Fruit fly (Drosophila melanogaster) whole organism, embryonic: Measurements from ENCODE around the gene CG3198.

Source experiments
- CG10209 ChIP-seq: fragments of 200-800 bp; sonication (Bioruptor generic); optimal IDR thresholded peaks from 3 replicates; lab custom pipeline; 2017; ENCODE audit warnings: missing biosample characterization, mild to moderate bottlenecking, missing genetic modification characterization, missing genetic modification reagents
- CG10543 ChIP-seq: fragments of 200-800 bp; sonication (Bioruptor generic); optimal IDR thresholded peaks from 3 replicates; lab custom pipeline; 2017; ENCODE audit warnings: missing biosample characterization, mild to moderate bottlenecking, missing genetic modification characterization, moderate library complexity
- CG11398 ChIP-seq: fragments of 200-800 bp; sonication (Bioruptor generic); optimal IDR thresholded peaks from 2 replicates; lab custom pipeline; 2016; ENCODE audit warnings: missing biosample characterization, missing genetic modification characterization
- CG11504 ChIP-seq: fragments of 200-800 bp; sonication (Bioruptor generic); optimal IDR thresholded peaks from 3 replicates; lab custom pipeline; 2019; ENCODE audit warnings: missing biosample characterization, mild to moderate bottlenecking, missing genetic modification characterization, moderate library complexity
- CG11560 ChIP-seq: fragments of 200-800 bp; sonication (Bioruptor generic); IDR thresholded peaks from 3 replicates; pipeline ENCODE4 v1.3.6; 2022; ENCODE audit warnings: missing biosample characterization, missing genetic modification characterization
- CG12155 ChIP-seq: fragments of 200-800 bp; sonication (Bioruptor generic); optimal IDR thresholded peaks from 3 replicates; lab custom pipeline; 2016; ENCODE audit warnings: missing biosample characterization, missing genetic modification characterization
- CG12659 ChIP-seq: fragments of 200-800 bp; sonication (Bioruptor generic); optimal IDR thresholded peaks from 3 replicates; lab custom pipeline; 2017; ENCODE audit warnings: mild to moderate bottlenecking, missing biosample characterization, missing genetic modification reagents, missing genetic modification characterization
- CG12744 ChIP-seq: fragments of 200-800 bp; sonication (Bioruptor generic); optimal IDR thresholded peaks from 2 replicates; lab custom pipeline; 2016; ENCODE audit warnings: missing biosample characterization, missing genetic modification characterization
- CG17361 ChIP-seq: fragments of 200-800 bp; sonication (Bioruptor generic); IDR thresholded peaks from 3 replicates; pipeline ENCODE4 v1.3.6; 2022; ENCODE audit warnings: missing biosample characterization, missing genetic modification characterization
- CG17802 ChIP-seq: fragments of 200-800 bp; sonication (Bioruptor generic); optimal IDR thresholded peaks from 2 replicates; lab custom pipeline; 2018; ENCODE audit warnings: missing biosample characterization, mild to moderate bottlenecking, missing genetic modification characterization, moderate library complexity
- CG18476 ChIP-seq: fragments of 200-800 bp; sonication (Bioruptor generic); optimal IDR thresholded peaks from 2 replicates; lab custom pipeline; 2016; ENCODE audit warnings: missing biosample characterization, mild to moderate bottlenecking, missing genetic modification characterization
- CG18764 ChIP-seq: fragments of 200-800 bp; sonication (Bioruptor generic); optimal IDR thresholded peaks from 3 replicates; lab custom pipeline; 2016; ENCODE audit warnings: missing biosample characterization, missing genetic modification characterization
- CG2202 ChIP-seq: fragments of 200-800 bp; sonication (Bioruptor generic); optimal IDR thresholded peaks from 2 replicates; lab custom pipeline; 2018; ENCODE audit warnings: missing biosample characterization, mild to moderate bottlenecking, missing genetic modification characterization
- CG3065 ChIP-seq: fragments of 200-800 bp; sonication (Bioruptor generic); optimal IDR thresholded peaks from 2 replicates; lab custom pipeline; 2016; ENCODE audit warnings: missing biosample characterization, missing genetic modification characterization
- CG32767 ChIP-seq: fragments of 200-800 bp; sonication (Bioruptor generic); IDR thresholded peaks from 2 replicates; pipeline ENCODE4 v1.3.6; 2022; ENCODE audit warnings: missing biosample characterization, missing genetic modification characterization
- CG3995 ChIP-seq: fragments of 200-800 bp; sonication (Bioruptor generic); optimal IDR thresholded peaks from 3 replicates; lab custom pipeline; 2016; ENCODE audit warnings: missing biosample characterization, missing genetic modification characterization
- CG4617 ChIP-seq: fragments of 200-800 bp; sonication (Bioruptor generic); optimal IDR thresholded peaks from 3 replicates; lab custom pipeline; 2016; ENCODE audit warnings: missing biosample characterization, missing genetic modification characterization, borderline replicate concordance
- CG4730 ChIP-seq: fragments of 200-800 bp; sonication (Bioruptor generic); IDR thresholded peaks from 2 replicates; pipeline ENCODE4 v1.3.6; 2022; ENCODE audit warnings: missing biosample characterization, missing genetic modification characterization
- CG6175 ChIP-seq: fragments of 200-800 bp; sonication (Bioruptor generic); IDR thresholded peaks from 3 replicates; pipeline ENCODE4 v1.3.6; 2022; ENCODE audit warnings: missing biosample characterization, missing genetic modification characterization
- CG6254 ChIP-seq: fragments of 200-800 bp; sonication (Bioruptor generic); optimal IDR thresholded peaks from 3 replicates; lab custom pipeline; 2017; ENCODE audit warnings: mild to moderate bottlenecking, missing biosample characterization, missing genetic modification reagents, missing genetic modification characterization
- CG6765 ChIP-seq: fragments of 200-800 bp; sonication (Bioruptor generic); optimal IDR thresholded peaks from 3 replicates; lab custom pipeline; 2017; ENCODE audit warnings: missing biosample characterization, mild to moderate bottlenecking, missing genetic modification characterization
- CG8281 ChIP-seq: fragments of 200-800 bp; sonication (Bioruptor generic); optimal IDR thresholded peaks from 2 replicates; lab custom pipeline; 2018; ENCODE audit warnings: missing biosample characterization, mild to moderate bottlenecking, missing genetic modification characterization, moderate library complexity
- CG8290 ChIP-seq, 3 experiments: fragments of 200-800 bp; sonication (Bioruptor generic); optimal IDR thresholded peaks; 2 replicates each; lab custom pipeline; 2016 to 2019; ENCODE audit warnings: missing biosample characterization in 3 of 3, missing genetic modification characterization in 3 of 3, mild to moderate bottlenecking in 2 of 3, moderate library complexity in 1 of 3
- Dip3 ChIP-seq: fragments of 200-800 bp; sonication (Bioruptor generic); optimal IDR thresholded peaks from 3 replicates; lab custom pipeline; 2016; ENCODE audit warnings: missing biosample characterization, missing genetic modification characterization
- Dll ChIP-seq: fragments of 200-800 bp; sonication (Bioruptor generic); IDR thresholded peaks from 4 replicates; pipeline ENCODE4 v1.3.6; 2022; ENCODE audit warnings: missing biosample characterization, missing genetic modification characterization; ENCODE audit not compliant: partially characterized antibody
- Eip74EF ChIP-seq, 2 experiments: fragments of 200-800 bp in 1 of 2; fragments of >200 bp in 1 of 2; sonication (Bioruptor generic) in 1 of 2; optimal IDR thresholded peaks; 2 replicates each; lab custom pipeline; 2017 to 2019; ENCODE audit warnings: missing biosample characterization in 2 of 2, missing genetic modification characterization in 2 of 2, mild to moderate bottlenecking in 1 of 2, moderate library complexity in 1 of 2
- Fer2 ChIP-seq: fragments of 200-800 bp; sonication (Bioruptor generic); optimal IDR thresholded peaks from 2 replicates; lab custom pipeline; 2018; ENCODE audit warnings: missing biosample characterization, mild to moderate bottlenecking, missing genetic modification characterization, moderate library complexity
- Hmx ChIP-seq: fragments of 200-800 bp; sonication (Bioruptor generic); optimal IDR thresholded peaks from 2 replicates; lab custom pipeline; 2016; ENCODE audit warnings: missing biosample characterization, missing genetic modification characterization
- Lim3 ChIP-seq: fragments of 200-800 bp; sonication (Bioruptor generic); IDR thresholded peaks from 2 replicates; pipeline ENCODE4 v1.3.6; 2022; ENCODE audit warnings: missing biosample characterization, missing genetic modification characterization
- MTF-1 ChIP-seq: fragments of 200-800 bp; sonication (Bioruptor generic); optimal IDR thresholded peaks from 2 replicates; lab custom pipeline; 2018; ENCODE audit warnings: missing biosample characterization, mild to moderate bottlenecking, missing genetic modification characterization, borderline replicate concordance
- Mes4 ChIP-seq: fragments of 200-800 bp; sonication (Bioruptor generic); optimal IDR thresholded peaks from 2 replicates; lab custom pipeline; 2016; ENCODE audit warnings: missing biosample characterization, missing genetic modification characterization
- Sox100B ChIP-seq: fragments of 200-800 bp; sonication (Bioruptor generic); optimal IDR thresholded peaks from 3 replicates; lab custom pipeline; 2018; ENCODE audit warnings: missing biosample characterization, mild to moderate bottlenecking, missing genetic modification characterization
- Sry-δ ChIP-seq: fragments of 200-800 bp; sonication (Bioruptor generic); optimal IDR thresholded peaks from 2 replicates; lab custom pipeline; 2016; ENCODE audit warnings: missing biosample characterization, missing genetic modification characterization
- ash1 ChIP-seq: fragments of 200-800 bp; sonication (Bioruptor generic); optimal IDR thresholded peaks from 2 replicates; lab custom pipeline; 2018; ENCODE audit warnings: missing biosample characterization, mild to moderate bottlenecking, missing genetic modification characterization
- az2 ChIP-seq: fragments of 200-800 bp; sonication (Bioruptor generic); optimal IDR thresholded peaks from 3 replicates; lab custom pipeline; 2016; ENCODE audit warnings: missing biosample characterization, missing genetic modification characterization
- cas ChIP-seq: fragments of 200-800 bp; sonication (Bioruptor generic); IDR thresholded peaks from 2 replicates; pipeline ENCODE4 v1.3.6; 2022; ENCODE audit warnings: missing biosample characterization, missing genetic modification characterization
- caup ChIP-seq: fragments of 200-800 bp; sonication (Bioruptor generic); optimal IDR thresholded peaks from 3 replicates; lab custom pipeline; 2017; ENCODE audit warnings: missing biosample characterization, mild to moderate bottlenecking, missing genetic modification characterization, moderate library complexity; ENCODE audit not compliant: severe bottlenecking
- corto ChIP-seq: fragments of 200-800 bp; sonication (Bioruptor generic); optimal IDR thresholded peaks from 2 replicates; lab custom pipeline; 2016; ENCODE audit warnings: missing biosample characterization, mild to moderate bottlenecking, missing genetic modification characterization, moderate library complexity
- dati ChIP-seq: fragments of 200-800 bp; sonication (Bioruptor generic); IDR thresholded peaks from 2 replicates; pipeline ENCODE4 v1.3.6; 2022; ENCODE audit warnings: missing biosample characterization, missing genetic modification characterization
- dimm ChIP-seq: fragments of 200-800 bp; sonication (Bioruptor generic); IDR thresholded peaks from 2 replicates; pipeline ENCODE4 v1.3.6; 2022; ENCODE audit warnings: missing biosample characterization, missing genetic modification characterization
- esg ChIP-seq: fragments of 200-800 bp; sonication (Bioruptor generic); conservative IDR thresholded peaks from 2 replicates; pipeline ENCODE4 v1.3.6; 2022; ENCODE audit warnings: missing biosample characterization, missing genetic modification characterization
- gfzf ChIP-seq: fragments of 200-800 bp; sonication (Bioruptor generic); optimal IDR thresholded peaks from 2 replicates; lab custom pipeline; 2016; ENCODE audit warnings: missing biosample characterization, mild to moderate bottlenecking, missing genetic modification characterization, moderate library complexity
- ham ChIP-seq: fragments of 200-800 bp; sonication (Bioruptor generic); IDR thresholded peaks from 2 replicates; pipeline ENCODE4 v1.3.6; 2022; ENCODE audit warnings: missing biosample characterization, missing genetic modification characterization
- lab ChIP-seq: fragments of 200-800 bp; sonication (Bioruptor generic); optimal IDR thresholded peaks from 3 replicates; lab custom pipeline; 2017; ENCODE audit warnings: missing biosample characterization, missing genetic modification characterization, mild to moderate bottlenecking, moderate library complexity, missing genetic modification reagents
- lilli ChIP-seq: fragments of 200-800 bp; sonication (Bioruptor generic); optimal IDR thresholded peaks from 3 replicates; lab custom pipeline; 2016; ENCODE audit warnings: missing biosample characterization, missing genetic modification characterization
- peb ChIP-seq: fragments of 200-800 bp; sonication (Bioruptor generic); IDR thresholded peaks from 2 replicates; pipeline ENCODE4 v1.3.6; 2022; ENCODE audit warnings: missing biosample characterization, missing genetic modification characterization
- pfk ChIP-seq: fragments of 200-800 bp; sonication (Bioruptor generic); optimal IDR thresholded peaks from 2 replicates; lab custom pipeline; 2018; ENCODE audit warnings: missing biosample characterization, mild to moderate bottlenecking, missing genetic modification characterization, moderate library complexity
- scrt ChIP-seq: fragments of 200-800 bp; sonication (Bioruptor generic); optimal IDR thresholded peaks from 2 replicates; lab custom pipeline; 2018; ENCODE audit warnings: missing biosample characterization, mild to moderate bottlenecking, missing genetic modification characterization, moderate library complexity
- sqz ChIP-seq: fragments of 200-800 bp; sonication (Bioruptor generic); optimal IDR thresholded peaks from 3 replicates; lab custom pipeline; 2018; ENCODE audit warnings: missing biosample characterization, mild to moderate bottlenecking, missing genetic modification characterization

Gene CG3198

dm6 chrX:6696467-6696866 lies 22.7 kb upstream of the CG3198 start (continued):
- TF ChIP-seq MTF-1 (GFP tag; lab: Kevin White, UChicago), result peak; percentile 47
- TF ChIP-seq Eip74EF (GFP tag; optimal IDR thresholded peaks at IDR 0.05; lab: Kevin White, UChicago), result peak in 1 of 2 experiments; percentile 58
- TF ChIP-seq CG6765 (GFP tag; lab: Kevin White, UChicago), result peak; percentile 78
- TF ChIP-seq CG11504 (tag; lab: Kevin White, UChicago), result peak; percentile 74
- TF ChIP-seq corto (GFP tag; lab: Kevin White, UChicago), result no peak
- TF ChIP-seq Sry-δ (GFP tag; lab: Kevin White, UChicago), result peak; percentile 16
- TF ChIP-seq CG17802, result no peak
- TF ChIP-seq CG10209 (GFP tag; lab: Kevin White, UChicago), result peak; percentile 53
- TF ChIP-seq caup (GFP tag; lab: Kevin White, UChicago), result peak; percentile 67
- no peak for TF ChIP-seq CG3065 (GFP tag; lab: Kevin White, UChicago)
- TF ChIP-seq CG3995 (GFP tag; lab: Kevin White, UChicago), result no peak
- 0 out of 3 replicates have a peak, but pooled peaks have one; percentile 16 for TF ChIP-seq CG11560 (tag; lab: Robert Waterston, UW)
- no peak for TF ChIP-seq ham
- TF ChIP-seq CG12155 (GFP tag; lab: Kevin White, UChicago), result peak; percentile 52
- peak; percentile 9 for TF ChIP-seq CG8281 (tag; lab: Kevin White, UChicago)
- TF ChIP-seq CG12744 (GFP tag; lab: Kevin White, UChicago), result peak; percentile 54
- TF ChIP-seq cas (GFP tag; lab: Robert Waterston, UW), result no peak
- TF ChIP-seq scrt (GFP tag; lab: Kevin White, UChicago), result peak; percentile 79
- no peak for TF ChIP-seq Dll (GFP tag; lab: Robert Waterston, UW)
- peak; percentile 27; the same call in 1 of the 2 replicates for TF ChIP-seq dati (GFP tag; lab: Robert Waterston, UW)
- no peak for TF ChIP-seq CG8290 (GFP tag; optimal IDR thresholded peaks at IDR 0.05; lab: Kevin White, UChicago)
- TF ChIP-seq CG8290 (tag; optimal IDR thresholded peaks at IDR 0.05; lab: Kevin White, UChicago), result peak in 1 of 2 experiments; percentile 13
- TF ChIP-seq Dip3, result peak; percentile 37
- no peak for TF ChIP-seq Lim3 (GFP tag; lab: Robert Waterston, UW)
- TF ChIP-seq CG6254, result peak; percentile 51
- no peak for TF ChIP-seq gfzf
- peak; percentile 55 for TF ChIP-seq az2
- peak; percentile 72 for TF ChIP-seq CG17361 (GFP tag; lab: Robert Waterston, UW)
- no peak for TF ChIP-seq CG6175 (GFP tag; lab: Robert Waterston, UW)
- 0 out of 2 replicates have a peak, but pooled peaks have one; percentile 22 for TF ChIP-seq CG4730 (GFP tag; lab: Robert Waterston, UW)
- no peak for TF ChIP-seq ash1 (GFP tag; lab: Kevin White, UChicago)
- peak; percentile 63 for TF ChIP-seq Sox100B (GFP tag; lab: Kevin White, UChicago)
- TF ChIP-seq dimm (GFP tag; lab: Robert Waterston, UW), result no peak
- peak; percentile 85 for TF ChIP-seq CG10543 (GFP tag; lab: Kevin White, UChicago)
- TF ChIP-seq Mes4 (GFP tag; lab: Kevin White, UChicago), result peak; percentile 44
- no peak for TF ChIP-seq peb (GFP tag; lab: Robert Waterston, UW)
- peak; percentile 43 for TF ChIP-seq sqz (GFP tag; lab: Kevin White, UChicago)
- TF ChIP-seq CG11398 (GFP tag; lab: Kevin White, UChicago), result peak; percentile 39
- TF ChIP-seq CG12659 (GFP tag; lab: Kevin White, UChicago), result peak; percentile 72
- TF ChIP-seq esg, result peak; percentile 59
- TF ChIP-seq CG32767, result 0 out of 2 replicates have a peak, but pooled peaks have one; percentile 18
- TF ChIP-seq lilli (GFP tag; lab: Kevin White, UChicago), result peak; percentile 78
- TF ChIP-seq Fer2 (tag; lab: Kevin White, UChicago), result peak; percentile 50
- TF ChIP-seq Hmx (GFP tag; lab: Kevin White, UChicago), result peak; percentile 10
- peak; percentile 17 for TF ChIP-seq pfk (GFP tag; lab: Kevin White, UChicago)
- peak; percentile 89 for TF ChIP-seq lab (GFP tag; lab: Kevin White, UChicago)
- TF ChIP-seq CG18764, result peak; percentile 8
- TF ChIP-seq CG2202 (tag; lab: Kevin White, UChicago), result peak; percentile 27
- TF ChIP-seq CG18476 (GFP tag; lab: Kevin White, UChicago), result peak; percentile 68
- TF ChIP-seq CG4617 (GFP tag; lab: Kevin White, UChicago), result no peak
